Worm (Caenorhabditis elegans) whole organism, young adult: ENCODE measurements around the gene pgp-10.

ENCODE experiments used
- B0336.3 ChIP-seq: fragments of 200-800 bp; sonication (Bioruptor generic); IDR thresholded peaks from 2 replicates; pipeline ENCODE4 v1.3.6; 2022; ENCODE audit warnings: missing genetic modification characterization, missing compliant biosample characterization
- C17E4.6 ChIP-seq: fragments of 200-800 bp; sonication (Bioruptor generic); IDR thresholded peaks from 2 replicates; pipeline ENCODE4 v1.3.6; 2022; ENCODE audit warnings: missing genetic modification reagents, missing genetic modification characterization, missing compliant biosample characterization
- F10E7.11 ChIP-seq: sonication (generic microtip); optimal IDR thresholded peaks from 2 replicates; lab custom pipeline; 2017; ENCODE audit warnings: mild to moderate bottlenecking, missing genetic modification characterization, moderate library complexity, missing compliant biosample characterization
- F22D6.2 ChIP-seq: sonication (generic microtip); optimal IDR thresholded peaks from 2 replicates; lab custom pipeline; 2016; ENCODE audit warnings: mild to moderate bottlenecking, missing genetic modification characterization, missing compliant biosample characterization
- F23B12.7 ChIP-seq: sonication (generic microtip); optimal IDR thresholded peaks from 2 replicates; lab custom pipeline; 2017; ENCODE audit warnings: missing genetic modification characterization, mild to moderate bottlenecking, missing compliant biosample characterization, antibody characterized with exemption, moderate library complexity; ENCODE audit not compliant: insufficient read depth
- F49E8.2 ChIP-seq: sonication (generic microtip); optimal IDR thresholded peaks from 3 replicates; lab custom pipeline; 2017; ENCODE audit warnings: missing genetic modification characterization, mild to moderate bottlenecking, missing compliant biosample characterization, antibody characterized with exemption, moderate library complexity; ENCODE audit not compliant: insufficient read depth
- F55B11.4 ChIP-seq: sonication (generic microtip); optimal IDR thresholded peaks from 2 replicates; lab custom pipeline; 2016; ENCODE audit warnings: missing compliant biosample characterization, missing genetic modification characterization, borderline replicate concordance; ENCODE audit not compliant: insufficient read depth
- T07F8.4 ChIP-seq: sonication (generic microtip); optimal IDR thresholded peaks from 2 replicates; lab custom pipeline; 2016; ENCODE audit warnings: mild to moderate bottlenecking, missing genetic modification characterization, moderate library complexity, missing compliant biosample characterization
- ZK185.1 ChIP-seq: sonication (generic microtip); optimal IDR thresholded peaks from 2 replicates; lab custom pipeline; 2016; ENCODE audit warnings: mild to moderate bottlenecking, missing genetic modification characterization, missing compliant biosample characterization; ENCODE audit not compliant: poor library complexity, severe bottlenecking
- ama-1 ChIP-seq, 3 experiments: fragments of 150-350 bp in 1 of 3; sonication (generic microtip) in 2 of 3; optimal IDR thresholded peaks; 2 replicates each; lab custom pipeline; 2014 to 2018; ENCODE audit warnings: missing biosample characterization in 2 of 3, missing genetic modification characterization in 2 of 3, missing genetic modification reagents in 2 of 3
- aptf-3 ChIP-seq: fragments of 200-800 bp; sonication (Bioruptor generic); IDR thresholded peaks from 2 replicates; pipeline ENCODE4 v1.3.6; 2022; ENCODE audit warnings: missing genetic modification characterization, missing compliant biosample characterization
- atf-7 ChIP-seq: sonication (generic microtip); optimal IDR thresholded peaks from 2 replicates; lab custom pipeline; 2017; ENCODE audit warnings: mild to moderate bottlenecking, missing genetic modification characterization, missing compliant biosample characterization
- attf-6 ChIP-seq: fragments of 200-800 bp; sonication (Bioruptor generic); IDR thresholded peaks from 2 replicates; pipeline ENCODE4 v1.3.6; 2022; ENCODE audit warnings: missing genetic modification reagents, missing genetic modification characterization, missing compliant biosample characterization
- bed-1 ChIP-seq: fragments of 200-800 bp; sonication (Bioruptor generic); IDR thresholded peaks from 2 replicates; pipeline ENCODE4 v1.3.6; 2022; ENCODE audit warnings: missing genetic modification reagents, missing genetic modification characterization, missing compliant biosample characterization
- bed-2 ChIP-seq: fragments of 200-800 bp; sonication (Bioruptor generic); IDR thresholded peaks from 2 replicates; pipeline ENCODE4 v1.3.6; 2022; ENCODE audit warnings: missing genetic modification reagents, missing genetic modification characterization, missing compliant biosample characterization
- ceh-91 ChIP-seq: fragments of 200-800 bp; sonication (Bioruptor generic); IDR thresholded peaks from 2 replicates; pipeline ENCODE4 v1.3.6; 2022; ENCODE audit warnings: missing genetic modification reagents, missing genetic modification characterization, missing compliant biosample characterization
- dpff-1 ChIP-seq: sonication (generic microtip); optimal IDR thresholded peaks from 2 replicates; lab custom pipeline; 2017; ENCODE audit warnings: mild to moderate bottlenecking, missing genetic modification characterization, missing compliant biosample characterization
- egl-18 ChIP-seq: fragments of 200-800 bp; sonication (Bioruptor generic); IDR thresholded peaks from 2 replicates; pipeline ENCODE4 v1.3.6; 2022; ENCODE audit warnings: missing genetic modification reagents, missing genetic modification characterization, missing compliant biosample characterization
- hlh-12 ChIP-seq: sonication (generic microtip); optimal IDR thresholded peaks from 2 replicates; lab custom pipeline; 2016; ENCODE audit warnings: missing genetic modification characterization, missing compliant biosample characterization
- hlh-26 ChIP-seq: fragments of 200-800 bp; sonication (Bioruptor generic); conservative IDR thresholded peaks from 2 replicates; pipeline ENCODE4 v1.3.6; 2022; ENCODE audit warnings: missing genetic modification reagents, missing genetic modification characterization, missing compliant biosample characterization
- hmg-1.2 ChIP-seq: fragments of 200-800 bp; sonication (Bioruptor generic); IDR thresholded peaks from 2 replicates; pipeline ENCODE4 v1.3.6; 2022; ENCODE audit warnings: missing genetic modification reagents, missing genetic modification characterization, missing compliant biosample characterization
- hrde-1 ChIP-seq: sonication (generic microtip); optimal IDR thresholded peaks from 2 replicates; lab custom pipeline; 2016; ENCODE audit warnings: missing genetic modification characterization, mild to moderate bottlenecking, missing compliant biosample characterization, moderate library complexity, missing genotype, missing genetic modification reagents, borderline replicate concordance
- hsf-1 ChIP-seq: fragments of 200-800 bp; sonication (Bioruptor generic); IDR thresholded peaks from 2 replicates; pipeline ENCODE4 v1.3.6; 2022; ENCODE audit warnings: missing genetic modification reagents, missing genetic modification characterization, missing compliant biosample characterization
- lag-1 ChIP-seq: fragments of 200-800 bp; sonication (Bioruptor generic); IDR thresholded peaks from 2 replicates; pipeline ENCODE4 v1.3.6; 2022; ENCODE audit warnings: missing genetic modification reagents, missing genetic modification characterization, missing compliant biosample characterization
- let-607 ChIP-seq, 2 experiments: fragments of 200-800 bp in 1 of 2; sonication (Bioruptor generic) in 1 of 2; sonication (generic microtip) in 1 of 2; optimal IDR thresholded peaks; 2 replicates each; lab custom pipeline; 2016 to 2018; ENCODE audit warnings: mild to moderate bottlenecking in 2 of 2, missing compliant biosample characterization in 2 of 2, missing genetic modification characterization in 2 of 2, moderate library complexity in 2 of 2, missing genotype in 1 of 2
- lin-40 ChIP-seq: sonication (generic microtip); optimal IDR thresholded peaks from 2 replicates; lab custom pipeline; 2016; ENCODE audit warnings: missing genetic modification characterization, mild to moderate bottlenecking, missing compliant biosample characterization, missing genotype, missing genetic modification reagents
- lsl-1 ChIP-seq: fragments of 200-800 bp; sonication (Bioruptor generic); optimal IDR thresholded peaks from 2 replicates; lab custom pipeline; 2018; ENCODE audit warnings: mild to moderate bottlenecking, missing genetic modification characterization, moderate library complexity, missing compliant biosample characterization
- lsy-27 ChIP-seq: sonication (generic microtip); optimal IDR thresholded peaks from 2 replicates; lab custom pipeline; 2017; ENCODE audit warnings: missing genetic modification characterization, mild to moderate bottlenecking, missing compliant biosample characterization, antibody characterized with exemption, missing genotype, borderline replicate concordance; ENCODE audit not compliant: insufficient read depth
- madf-6 ChIP-seq: fragments of 200-800 bp; sonication (Bioruptor generic); IDR thresholded peaks from 2 replicates; pipeline ENCODE4 v1.3.6; 2022; ENCODE audit warnings: missing genetic modification reagents, missing genetic modification characterization, missing compliant biosample characterization
- mcd-1 ChIP-seq: fragments of 200-800 bp; sonication (Bioruptor generic); IDR thresholded peaks from 2 replicates; pipeline ENCODE4 v1.3.6; 2022; ENCODE audit warnings: missing genetic modification reagents, missing genetic modification characterization, missing compliant biosample characterization
- mes-4 ChIP-seq: sonication (generic microtip); optimal IDR thresholded peaks from 2 replicates; lab custom pipeline; 2016; ENCODE audit warnings: missing genotype, missing genetic modification characterization, missing compliant biosample characterization
- nfya-1 ChIP-seq: sonication (generic microtip); optimal IDR thresholded peaks from 2 replicates; lab custom pipeline; 2017; ENCODE audit warnings: antibody characterized with exemption, missing compliant biosample characterization, missing genetic modification characterization, borderline replicate concordance; ENCODE audit not compliant: insufficient read depth
- nhr-120 ChIP-seq: fragments of 200-800 bp; sonication (Bioruptor generic); IDR thresholded peaks from 2 replicates; pipeline ENCODE4 v1.3.6; 2022; ENCODE audit warnings: missing genetic modification characterization, missing compliant biosample characterization
- nhr-179 ChIP-seq: sonication (generic microtip); optimal IDR thresholded peaks from 2 replicates; lab custom pipeline; 2016; ENCODE audit warnings: mild to moderate bottlenecking, missing genetic modification characterization, missing compliant biosample characterization
- nhr-90 ChIP-seq: sonication (generic microtip); optimal IDR thresholded peaks from 2 replicates; lab custom pipeline; 2016; ENCODE audit warnings: missing genotype, mild to moderate bottlenecking, missing genetic modification characterization, missing compliant biosample characterization
- snpc-1.3 ChIP-seq: sonication (generic microtip); optimal IDR thresholded peaks from 2 replicates; lab custom pipeline; 2017; ENCODE audit warnings: missing genetic modification characterization, mild to moderate bottlenecking, missing compliant biosample characterization, antibody characterized with exemption, moderate library complexity, missing genotype, missing genetic modification reagents; ENCODE audit not compliant: insufficient read depth
- snpc-4 ChIP-seq, 5 experiments: fragments of 150-350 bp in 1 of 5; sonication (generic microtip) in 4 of 5; optimal IDR thresholded peaks; 2 replicates each; lab custom pipeline; 2014 to 2018; ENCODE audit warnings: missing genetic modification characterization in 5 of 5, missing biosample characterization in 3 of 5, antibody characterized with exemption in 2 of 5, mild to moderate bottlenecking in 2 of 5, missing compliant biosample characterization in 2 of 5, missing genotype in 2 of 5, moderate library complexity in 2 of 5, missing genetic modification reagents in 1 of 5
- somi-1 ChIP-seq: fragments of 200-800 bp; sonication (Bioruptor generic); optimal IDR thresholded peaks from 2 replicates; lab custom pipeline; 2018; ENCODE audit warnings: mild to moderate bottlenecking, missing genetic modification characterization, missing compliant biosample characterization
- tbx-9 ChIP-seq: sonication (generic microtip); optimal IDR thresholded peaks from 2 replicates; lab custom pipeline; 2016; ENCODE audit warnings: borderline replicate concordance, missing genetic modification characterization, inconsistent platforms, missing compliant biosample characterization

pgp-10 gene

ce11 chrX:7153460-7153859 lies 5.4 kb upstream of the pgp-10 start:
- TF ChIP-seq tbx-9 (tag; lab: Kevin White, UChicago) (no peak), atf-7 (no peak), hlh-12 (tag; lab: Kevin White, UChicago) (no peak), dpff-1 (no peak), lsl-1 (no peak), hmg-1.2 (GFP tag; lab: Robert Waterston, UW) (no peak), nhr-179 (tag; lab: Kevin White, UChicago) (no peak), bed-2 (GFP tag; lab: Robert Waterston, UW) (no peak), somi-1 (no peak), egl-18 (GFP tag; lab: Robert Waterston, UW) (no peak), snpc-4 (GFP tag; optimal IDR thresholded peaks at IDR 0.05; lab: Kevin White, UChicago) (no peak), snpc-4 (tag; optimal IDR thresholded peaks at IDR 0.05; lab: Kevin White, UChicago) (no peak), madf-6 (no peak), hlh-26 (no peak), nhr-90 (tag; lab: Kevin White, UChicago) (no peak), nfya-1 (tag; lab: Kevin White, UChicago) (no peak), F49E8.2 (tag; lab: Kevin White, UChicago) (no peak), F23B12.7 (tag; lab: Kevin White, UChicago) (no peak), bed-1 (GFP tag; lab: Robert Waterston, UW) (no peak), aptf-3 (no peak)

ce11 chrX:7155879-7156278 lies 3.0 kb upstream of the pgp-10 start, which contains the start of gene C54D1.7:
TSS of gene C54D1.7 (minus strand) at chrX:7156035.
- TF ChIP-seq dpff-1 (no peak), lsy-27 (no peak), let-607 (tag; optimal IDR thresholded peaks at IDR 0.05; lab: Kevin White, UChicago) (no peak), mcd-1 (GFP tag; lab: Robert Waterston, UW) (no peak), nhr-179 (tag; lab: Kevin White, UChicago) (no peak), mes-4 (no peak)

- TF ChIP-seq lsl-1 (no peak), nhr-120 (GFP tag; lab: Robert Waterston, UW) (no peak), egl-18 (GFP tag; lab: Robert Waterston, UW) (no peak), ZK185.1 (tag; lab: Kevin White, UChicago) (no peak), attf-6 (GFP tag; lab: Robert Waterston, UW) (no peak), ama-1 (optimal IDR thresholded peaks at IDR 0.05; lab: Kevin White, UChicago) (no peak), ama-1 (GFP tag; optimal IDR thresholded peaks at IDR 0.05; lab: Kevin White, UChicago) (no peak), lin-40 (no peak), F10E7.11 (no peak), lag-1 (GFP tag; lab: Robert Waterston, UW) (no peak), F22D6.2 (no peak), hsf-1 (GFP tag; lab: Robert Waterston, UW) (no peak), F55B11.4 (tag; lab: Kevin White, UChicago) (no peak)
- TF ChIP-seq, all 124 proteins: peak for 0
These were observed 1.4 kb upstream of the pgp-10 start for ce11 chrX:7157483-7157882.

- TF ChIP-seq ceh-91 (no peak), mcd-1 (GFP tag; lab: Robert Waterston, UW) (no peak), hsf-1 (GFP tag; lab: Robert Waterston, UW) (no peak), F23B12.7 (tag; lab: Kevin White, UChicago) (no peak), bed-1 (GFP tag; lab: Robert Waterston, UW) (no peak), C17E4.6 (no peak), T07F8.4 (tag; lab: Kevin White, UChicago) (no peak), B0336.3 (GFP tag; lab: Robert Waterston, UW) (no peak), hrde-1 (tag; lab: Kevin White, UChicago) (no peak), snpc-1.3 (tag; lab: Kevin White, UChicago) (no peak)
These were observed 3.9 kb downstream of the pgp-10 start for ce11 chrX:7162764-7163163.
